Fruit fly (Drosophila melanogaster): ENCODE measurements around the gene SNF4Agamma.

The SNF4Agamma gene

DNA sequence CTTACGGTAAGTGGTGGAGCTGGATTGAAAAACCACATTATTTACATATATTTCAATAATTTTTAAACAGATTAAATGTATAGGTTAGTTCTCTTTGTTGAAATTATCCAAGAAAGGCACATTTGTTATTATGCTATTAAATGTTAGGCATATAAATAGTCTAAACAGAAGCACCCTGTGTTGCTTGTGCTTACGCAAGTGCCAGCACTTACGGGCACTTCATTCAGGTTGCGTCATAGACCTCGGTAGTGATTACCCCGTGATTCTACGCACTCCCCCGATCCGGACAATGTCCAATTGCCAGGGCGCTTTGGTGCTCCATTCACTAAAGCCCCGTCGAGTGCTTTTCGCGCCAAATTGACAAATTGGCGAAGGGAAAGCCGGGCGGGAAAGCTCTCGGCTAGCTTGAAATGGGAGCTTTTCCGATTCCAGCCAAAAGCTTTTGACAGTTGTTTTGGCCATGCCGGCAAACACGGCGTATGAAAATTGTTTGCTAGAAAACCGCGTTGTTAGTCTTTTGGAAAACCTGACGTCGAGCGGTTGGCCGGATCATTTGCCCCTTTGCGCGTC lies 106.0 kb downstream of the SNF4Agamma start, which contains the start of gene ETHR (continued):
- no peak for TF ChIP-seq CG14965 (GFP tag; optimal IDR thresholded peaks at IDR 0.05; ENCODE audit: borderline replicate concordance)
- TF ChIP-seq salm (tag; optimal IDR thresholded peaks at IDR 0.05): no peak
- TF ChIP-seq CG6683 (GFP tag; optimal IDR thresholded peaks at IDR 0.05): peak; percentile 27
- peak; percentile 60; the same call in 2 of the 3 replicates for TF ChIP-seq row (GFP tag; IDR thresholded peaks at IDR 0.05)
- no peak for TF ChIP-seq CG3065 (GFP tag; optimal IDR thresholded peaks at IDR 0.05)
- no peak for TF ChIP-seq prd (optimal IDR thresholded peaks at IDR 0.05)
- peak; percentile 44; the same call in 1 of the 3 replicates for TF ChIP-seq prd (GFP tag; IDR thresholded peaks at IDR 0.05)
- TF ChIP-seq CG8765 (GFP tag; IDR thresholded peaks at IDR 0.05): no peak
- no peak for TF ChIP-seq trh (GFP tag; optimal IDR thresholded peaks at IDR 0.05)
- TF ChIP-seq Adf1 (GFP tag; IDR thresholded peaks at IDR 0.05): peak; percentile 54; the same call in 1 of the 2 replicates
- TF ChIP-seq GATAe (GFP tag; conservative IDR thresholded peaks at IDR 0.05): no peak
- TF ChIP-seq CG6813 (GFP tag; optimal IDR thresholded peaks at IDR 0.05): peak; percentile 42
- peak; percentile 37 for TF ChIP-seq gro (GFP tag; optimal IDR thresholded peaks at IDR 0.05)
- TF ChIP-seq HLHmδ (GFP tag; optimal IDR thresholded peaks at IDR 0.05): no peak
- peak; percentile 74 for TF ChIP-seq cwo (GFP tag; optimal IDR thresholded peaks at IDR 0.05)
- TF ChIP-seq wek (GFP tag; optimal IDR thresholded peaks at IDR 0.05): no peak
- no peak for TF ChIP-seq hth (optimal IDR thresholded peaks at IDR 0.05)
- TF ChIP-seq slbo (GFP tag; IDR thresholded peaks at IDR 0.05): peak; percentile 78
- TF ChIP-seq Med (GFP tag): peak; percentile 87
- peak; percentile 34; the same call in 1 of the 2 replicates for TF ChIP-seq sens-2 (GFP tag; IDR thresholded peaks at IDR 0.05)
- TF ChIP-seq vvl (GFP tag; IDR thresholded peaks at IDR 0.05): peak; percentile 38
- no peak for TF ChIP-seq Sin3A (optimal IDR thresholded peaks at IDR 0.05)
- peak; percentile 45 for TF ChIP-seq CG31441 (GFP tag; IDR thresholded peaks at IDR 0.05)
- no peak for TF ChIP-seq croc (GFP tag; conservative IDR thresholded peaks at IDR 0.05)
- no peak for TF ChIP-seq CG2875 (GFP tag; optimal IDR thresholded peaks at IDR 0.05)
- peak in 1 of 2 experiments; percentile 71 for TF ChIP-seq Hr51 (GFP tag; optimal IDR thresholded peaks at IDR 0.05)
- TF ChIP-seq gt (GFP tag; IDR thresholded peaks at IDR 0.05): no peak
- no peak for TF ChIP-seq crc (GFP tag; optimal IDR thresholded peaks at IDR 0.05)
- TF ChIP-seq Optix (GFP tag; IDR thresholded peaks at IDR 0.05): no peak
- TF ChIP-seq CG17612 (GFP tag; IDR thresholded peaks at IDR 0.05): no peak
- peak; percentile 14; the same call in 1 of the 2 replicates for TF ChIP-seq wdn (GFP tag; IDR thresholded peaks at IDR 0.05)
- TF ChIP-seq tll (GFP tag; optimal IDR thresholded peaks at IDR 0.05): no peak
- no peak for TF ChIP-seq TFAM (GFP tag; optimal IDR thresholded peaks at IDR 0.05)
- TF ChIP-seq Ptx1 (GFP tag; IDR thresholded peaks at IDR 0.05): peak; percentile 48
- TF ChIP-seq lab (GFP tag; optimal IDR thresholded peaks at IDR 0.05): peak; percentile 87
- TF ChIP-seq lmd (GFP tag; IDR thresholded peaks at IDR 0.05): peak; percentile 23; the same call in 1 of the 2 replicates
- no peak for TF ChIP-seq Blimp-1 (GFP tag; optimal IDR thresholded peaks at IDR 0.05)
- TF ChIP-seq Hsf (GFP tag; optimal IDR thresholded peaks at IDR 0.05): no peak
- peak; percentile 14 for TF ChIP-seq D19B (GFP tag; optimal IDR thresholded peaks at IDR 0.05)
- TF ChIP-seq CG18476 (GFP tag; optimal IDR thresholded peaks at IDR 0.05): no peak
- TF ChIP-seq Hmx (GFP tag; optimal IDR thresholded peaks at IDR 0.05): no peak
- TF ChIP-seq CG6654 (GFP tag; optimal IDR thresholded peaks at IDR 0.05): no peak
- TF ChIP-seq Deaf1 (tag; optimal IDR thresholded peaks at IDR 0.05): peak; percentile 51
- no peak for TF ChIP-seq zf30C (GFP tag; optimal IDR thresholded peaks at IDR 0.05)
- TF ChIP-seq nerfin-2 (GFP tag; IDR thresholded peaks at IDR 0.05; ENCODE audit: partially characterized antibody): no peak
- no peak for TF ChIP-seq Dll (GFP tag; IDR thresholded peaks at IDR 0.05; ENCODE audit: partially characterized antibody)
- TF ChIP-seq CG11504 (tag; optimal IDR thresholded peaks at IDR 0.05): no peak
- TF ChIP-seq Gug (GFP tag; IDR thresholded peaks at IDR 0.05): no peak
- TF ChIP-seq CG3847 (GFP tag; IDR thresholded peaks at IDR 0.05): no peak
- no peak for TF ChIP-seq pfk (GFP tag; optimal IDR thresholded peaks at IDR 0.05)
- no peak for TF ChIP-seq cato (GFP tag; optimal IDR thresholded peaks at IDR 0.05; ENCODE audit: borderline replicate concordance)
